Worm (Caenorhabditis elegans) whole organism, L2 larva: ENCODE results near the gene F07H5.7.

Source experiments
- C34F6.9 ChIP-seq: fragments of 150-350 bp; optimal IDR thresholded peaks from 2 replicates; lab custom pipeline; 2014; ENCODE audit warnings: missing biosample characterization, missing genetic modification characterization
- F13H6.1 ChIP-seq: sonication (generic microtip); optimal IDR thresholded peaks from 2 replicates; lab custom pipeline; 2016; ENCODE audit warnings: missing genetic modification characterization, missing compliant biosample characterization
- R02D3.7 ChIP-seq: fragments of 150-350 bp; optimal IDR thresholded peaks from 2 replicates; lab custom pipeline; 2014; ENCODE audit warnings: missing biosample characterization, missing genetic modification characterization
- ZK546.5 ChIP-seq: sonication (generic microtip); optimal IDR thresholded peaks from 2 replicates; lab custom pipeline; 2017; ENCODE audit warnings: missing biosample characterization, missing genetic modification characterization
- alr-1 ChIP-seq: fragments of 150-350 bp; optimal IDR thresholded peaks from 2 replicates; lab custom pipeline; 2014; ENCODE audit warnings: missing biosample characterization, missing genetic modification characterization
- aly-2 ChIP-seq: fragments of 150-350 bp; optimal IDR thresholded peaks from 2 replicates; lab custom pipeline; 2014; ENCODE audit warnings: missing biosample characterization, missing genetic modification characterization
- blmp-1 ChIP-seq: sonication (generic microtip); optimal IDR thresholded peaks from 2 replicates; lab custom pipeline; 2017; ENCODE audit warnings: missing genetic modification characterization, mild to moderate bottlenecking, missing compliant biosample characterization, antibody characterized with exemption, moderate library complexity; ENCODE audit not compliant: insufficient read depth
- ceh-16 ChIP-seq: fragments of 150-350 bp; optimal IDR thresholded peaks from 2 replicates; lab custom pipeline; 2014; ENCODE audit warnings: missing biosample characterization, missing genetic modification characterization
- ceh-82 ChIP-seq: fragments of 150-350 bp; optimal IDR thresholded peaks from 2 replicates; lab custom pipeline; 2014; ENCODE audit warnings: missing biosample characterization, missing genetic modification characterization
- crh-2 ChIP-seq: sonication (generic microtip); optimal IDR thresholded peaks from 2 replicates; lab custom pipeline; 2017; ENCODE audit warnings: missing biosample characterization, missing genetic modification characterization
- dmd-4 ChIP-seq: sonication (generic microtip); optimal IDR thresholded peaks from 2 replicates; lab custom pipeline; 2017; ENCODE audit warnings: missing biosample characterization, missing genetic modification characterization
- egl-27 ChIP-seq: sonication (generic microtip); optimal IDR thresholded peaks from 3 replicates; lab custom pipeline; 2017; ENCODE audit warnings: missing biosample characterization, missing genetic modification reagents, missing genetic modification characterization
- elt-1 ChIP-seq: fragments of 150-350 bp; optimal IDR thresholded peaks from 2 replicates; lab custom pipeline; 2014; ENCODE audit warnings: missing biosample characterization, missing genetic modification characterization
- elt-3 ChIP-seq: sonication (generic microtip); optimal IDR thresholded peaks from 2 replicates; lab custom pipeline; 2017; ENCODE audit warnings: missing biosample characterization, missing genetic modification characterization
- fos-1 ChIP-seq: fragments of 150-350 bp; optimal IDR thresholded peaks from 2 replicates; lab custom pipeline; 2014; ENCODE audit warnings: missing biosample characterization, missing genetic modification characterization
- gmeb-1 ChIP-seq: fragments of 150-350 bp; optimal IDR thresholded peaks from 2 replicates; lab custom pipeline; 2014; ENCODE audit warnings: missing biosample characterization, missing genetic modification characterization
- lin-13 ChIP-seq: fragments of 150-350 bp; optimal IDR thresholded peaks from 2 replicates; lab custom pipeline; 2014; ENCODE audit warnings: missing biosample characterization, missing genetic modification reagents, missing genetic modification characterization
- lin-39 ChIP-seq: fragments of 150-350 bp; optimal IDR thresholded peaks from 2 replicates; lab custom pipeline; 2014; ENCODE audit warnings: missing biosample characterization, missing genetic modification reagents, missing genetic modification characterization
- lsy-2 ChIP-seq, 2 experiments: fragments of 150-350 bp in 1 of 2; sonication (generic microtip) in 1 of 2; optimal IDR thresholded peaks; 2 replicates each; lab custom pipeline; 2014 to 2017; ENCODE audit warnings: missing biosample characterization in 2 of 2, missing genetic modification characterization in 2 of 2
- mbf-1 ChIP-seq: sonication (generic microtip); optimal IDR thresholded peaks from 2 replicates; lab custom pipeline; 2017; ENCODE audit warnings: missing biosample characterization, missing genetic modification characterization
- mdl-1 ChIP-seq, 2 experiments: fragments of 150-350 bp in 1 of 2; sonication (generic microtip) in 1 of 2; optimal IDR thresholded peaks; 2 replicates each; lab custom pipeline; 2017; ENCODE audit warnings: missing biosample characterization in 2 of 2, missing genetic modification characterization in 2 of 2
- nhr-10 ChIP-seq: sonication (generic microtip); optimal IDR thresholded peaks from 2 replicates; lab custom pipeline; 2017; ENCODE audit warnings: missing biosample characterization, missing genetic modification characterization
- nhr-11 ChIP-seq: fragments of 150-350 bp; optimal IDR thresholded peaks from 2 replicates; lab custom pipeline; 2014; ENCODE audit warnings: missing biosample characterization, missing genetic modification characterization
- nhr-12 ChIP-seq: fragments of 150-350 bp; optimal IDR thresholded peaks from 2 replicates; lab custom pipeline; 2014; ENCODE audit warnings: missing biosample characterization, missing genetic modification characterization
- nhr-129 ChIP-seq: fragments of 150-350 bp; optimal IDR thresholded peaks from 2 replicates; lab custom pipeline; 2014; ENCODE audit warnings: missing biosample characterization, missing genetic modification characterization
- nhr-21 ChIP-seq: fragments of 150-350 bp; optimal IDR thresholded peaks from 2 replicates; lab custom pipeline; 2014; ENCODE audit warnings: missing biosample characterization, missing genetic modification characterization
- nhr-23 ChIP-seq: fragments of 150-350 bp; optimal IDR thresholded peaks from 2 replicates; lab custom pipeline; 2014; ENCODE audit warnings: missing biosample characterization, missing genetic modification reagents, missing genetic modification characterization
- nhr-237 ChIP-seq: fragments of 150-350 bp; optimal IDR thresholded peaks from 2 replicates; lab custom pipeline; 2014; ENCODE audit warnings: missing biosample characterization, missing genetic modification characterization
- nhr-25 ChIP-seq: fragments of 150-350 bp; sonication (generic microtip); optimal IDR thresholded peaks from 3 replicates; lab custom pipeline; 2014; ENCODE audit warnings: missing biosample characterization, missing genetic modification characterization
- peb-1 ChIP-seq: fragments of 150-350 bp; optimal IDR thresholded peaks from 2 replicates; lab custom pipeline; 2014; ENCODE audit warnings: missing biosample characterization, missing genetic modification characterization
- sem-4 ChIP-seq: fragments of 150-350 bp; optimal IDR thresholded peaks from 2 replicates; lab custom pipeline; 2014; ENCODE audit warnings: missing biosample characterization, missing genetic modification reagents, missing genetic modification characterization
- skn-1 ChIP-seq: sonication (generic microtip); optimal IDR thresholded peaks from 2 replicates; lab custom pipeline; 2017; ENCODE audit warnings: missing biosample characterization, missing genetic modification characterization
- sma-3 ChIP-seq: sonication (generic microtip); optimal IDR thresholded peaks from 2 replicates; lab custom pipeline; 2016; ENCODE audit warnings: missing genetic modification reagents, missing genetic modification characterization, missing compliant biosample characterization
- snpc-4 ChIP-seq: fragments of 150-350 bp; optimal IDR thresholded peaks from 2 replicates; lab custom pipeline; 2014; ENCODE audit warnings: missing biosample characterization, missing genetic modification characterization
- unc-39 ChIP-seq: fragments of 150-350 bp; optimal IDR thresholded peaks from 2 replicates; lab custom pipeline; 2014; ENCODE audit warnings: missing biosample characterization, missing genetic modification characterization
- unc-55 ChIP-seq: fragments of 150-350 bp; sonication (generic microtip); optimal IDR thresholded peaks from 3 replicates; lab custom pipeline; 2014; ENCODE audit warnings: missing biosample characterization, missing genetic modification reagents, missing genetic modification characterization
- unc-62 ChIP-seq: fragments of 150-350 bp; optimal IDR thresholded peaks from 2 replicates; lab custom pipeline; 2014; ENCODE audit warnings: missing biosample characterization, missing genetic modification reagents, missing genetic modification characterization
- ztf-11 ChIP-seq: sonication (generic microtip); optimal IDR thresholded peaks from 2 replicates; lab custom pipeline; 2017; ENCODE audit warnings: missing biosample characterization, missing genetic modification characterization
- ztf-4 ChIP-seq: fragments of 150-350 bp; optimal IDR thresholded peaks from 2 replicates; lab custom pipeline; 2014; ENCODE audit warnings: missing biosample characterization, missing genetic modification characterization

F07H5.7 gene

DNA sequence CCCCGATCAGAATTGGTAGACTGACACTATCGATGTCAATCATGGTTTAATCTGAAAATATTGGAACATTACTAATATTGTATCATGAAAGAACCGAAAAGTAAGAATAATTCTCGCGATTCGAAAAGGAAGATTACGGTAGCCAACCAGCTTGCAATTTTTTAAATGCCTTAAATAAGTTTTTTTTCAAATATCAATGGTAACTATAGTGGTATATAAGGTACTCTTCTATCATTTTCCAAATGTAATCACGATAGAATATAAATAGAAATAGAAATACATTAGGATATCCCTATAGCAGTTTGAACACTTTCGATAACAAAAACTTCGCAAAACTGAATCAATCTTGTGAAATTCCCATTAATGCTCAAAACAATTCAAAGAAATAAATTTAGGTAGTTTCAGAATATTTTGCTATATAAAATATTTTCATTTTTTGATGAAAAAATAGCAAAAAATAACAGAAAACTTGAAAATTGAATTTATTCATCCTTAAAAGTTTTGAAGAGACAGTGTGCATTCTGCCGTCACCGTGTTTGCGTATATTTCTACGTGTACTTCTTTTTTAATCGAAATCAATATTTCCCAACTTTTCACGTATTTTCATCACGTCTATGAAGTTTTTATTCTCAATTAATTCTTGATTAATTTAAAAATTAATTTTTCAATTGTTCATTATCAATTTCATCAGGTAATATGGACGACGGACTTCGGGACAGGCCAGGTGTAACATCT is 16.9 kb upstream of the F07H5.7 start, which contains the start of the genes F46C5.9 and rer-1:
F46C5.9 (minus strand) TSS at position 51 of the 735 bp plus-strand sequence.
rer-1 (plus strand) TSS at position 692 of the 735 bp plus-strand sequence.
- TF ChIP-seq unc-55 (GFP tag; lab: Kevin White, UChicago) (no peak), nhr-237 (tag; lab: Kevin White, UChicago) (no peak), egl-27 (tag; lab: Kevin White, UChicago) (no peak), gmeb-1 (tag; lab: Kevin White, UChicago) (no peak), lsy-2 (tag; optimal IDR thresholded peaks at IDR 0.05; lab: Kevin White, UChicago) (peak; percentile 5 to 73), sma-3 (GFP tag; lab: Kevin White, UChicago) (no peak), nhr-25 (tag; lab: Kevin White, UChicago) (no peak), fos-1 (tag; lab: Kevin White, UChicago) (peak; percentile 17), ztf-4 (tag; lab: Kevin White, UChicago) (no peak), mbf-1 (no peak), elt-1 (tag; lab: Kevin White, UChicago) (no peak), blmp-1 (tag; lab: Kevin White, UChicago) (no peak), ceh-16 (tag; lab: Kevin White, UChicago) (no peak), skn-1 (tag; lab: Kevin White, UChicago) (no peak), C34F6.9 (peak; percentile 69), R02D3.7 (tag; lab: Kevin White, UChicago) (no peak), unc-39 (tag; lab: Kevin White, UChicago) (no peak), lin-13 (GFP tag; lab: Kevin White, UChicago) (no peak), crh-2 (tag; lab: Kevin White, UChicago) (peak; percentile 74), lin-39 (no peak), nhr-129 (tag; lab: Kevin White, UChicago) (no peak), ceh-82 (no peak), ztf-11 (tag; lab: Kevin White, UChicago) (no peak), mdl-1 (tag; optimal IDR thresholded peaks at IDR 0.05; lab: Kevin White, UChicago) (no peak), snpc-4 (tag; lab: Kevin White, UChicago) (no peak), sem-4 (tag; lab: Kevin White, UChicago) (no peak), alr-1 (tag; lab: Kevin White, UChicago) (no peak), aly-2 (tag; lab: Kevin White, UChicago) (no peak), elt-3 (tag; lab: Kevin White, UChicago) (no peak), peb-1 (tag; lab: Kevin White, UChicago) (no peak), ZK546.5 (tag; lab: Kevin White, UChicago) (no peak), nhr-23 (no peak)

DNA sequence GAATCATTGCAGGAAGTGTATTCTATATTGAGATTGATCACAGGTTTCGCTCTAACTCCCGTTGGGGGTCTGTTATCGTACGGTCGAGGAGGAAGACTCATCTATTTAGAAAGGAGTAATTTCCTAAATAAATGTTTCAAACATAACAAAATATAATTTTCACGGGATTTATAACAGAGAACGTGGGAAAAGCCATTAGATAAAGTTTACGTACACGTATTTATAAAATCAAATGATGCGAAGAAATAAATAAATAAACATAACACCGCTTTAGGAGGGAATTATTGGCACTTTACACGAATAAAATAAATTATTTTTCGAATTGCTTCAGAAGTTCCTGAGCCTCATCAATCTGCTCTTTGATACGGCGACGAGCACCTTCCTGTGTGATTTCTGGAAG is 14.5 kb upstream of the F07H5.7 start, which contains the start of gene F07H5.10:
F07H5.10 (minus strand) TSS at position 101 of the 400 bp plus-strand sequence.
- TF ChIP-seq nhr-11 (no peak), F13H6.1 (tag; lab: Kevin White, UChicago) (no peak), nhr-10 (tag; lab: Kevin White, UChicago) (no peak), lsy-2 (tag; optimal IDR thresholded peaks at IDR 0.05; lab: Kevin White, UChicago) (no peak), nhr-21 (tag; lab: Kevin White, UChicago) (no peak), aly-2 (tag; lab: Kevin White, UChicago) (no peak), ceh-82 (no peak), nhr-129 (tag; lab: Kevin White, UChicago) (no peak), ZK546.5 (tag; lab: Kevin White, UChicago) (no peak), blmp-1 (tag; lab: Kevin White, UChicago) (no peak), mbf-1 (no peak), dmd-4 (tag; lab: Kevin White, UChicago) (no peak), snpc-4 (tag; lab: Kevin White, UChicago) (no peak), unc-62 (GFP tag; lab: Kevin White, UChicago) (no peak), sma-3 (GFP tag; lab: Kevin White, UChicago) (no peak), skn-1 (tag; lab: Kevin White, UChicago) (no peak), ztf-11 (tag; lab: Kevin White, UChicago) (no peak), nhr-12 (tag; lab: Kevin White, UChicago) (no peak), elt-1 (tag; lab: Kevin White, UChicago) (no peak)
